Worm (Caenorhabditis elegans): Measurements from ENCODE around the gene T07C12.10.

T07C12.10 gene

DNA sequence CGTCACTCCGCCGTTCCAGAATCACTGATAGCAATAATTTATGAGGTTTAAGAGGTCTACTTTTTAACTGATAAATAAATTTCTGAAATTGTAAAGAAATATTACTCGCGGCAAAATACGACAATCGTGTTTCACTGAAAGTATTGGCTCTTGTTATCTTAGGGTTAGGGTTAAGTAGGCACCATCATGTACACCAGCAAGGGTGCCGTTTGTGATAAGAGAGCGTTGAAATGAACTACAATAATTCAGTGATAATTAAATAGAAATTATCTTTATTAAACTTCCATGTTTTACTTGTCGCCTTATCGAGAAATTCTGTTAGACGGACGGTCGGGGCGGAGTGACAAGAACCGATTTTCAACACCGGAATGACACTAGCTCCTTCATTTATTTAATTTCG is 34.6 kb downstream of the T07C12.10 start:
- TF ChIP-seq unc-62 (GFP tag; optimal IDR thresholded peaks at IDR 0.05) (no peak), lin-15B (tag; optimal IDR thresholded peaks at IDR 0.05) (no peak), aha-1 (tag; optimal IDR thresholded peaks at IDR 0.05) (no peak), efl-1 (optimal IDR thresholded peaks at IDR 0.05) (no peak), efl-1 (GFP tag; optimal IDR thresholded peaks at IDR 0.05 in 1 of 2) (peak in 1 of 2 experiments; percentile 27), nhr-85 (tag) (no peak), tbx-2 (tag; optimal IDR thresholded peaks at IDR 0.05) (no peak), lir-3 (tag; optimal IDR thresholded peaks at IDR 0.05; ENCODE audit: poor library complexity) (no peak), lin-13 (GFP tag; optimal IDR thresholded peaks at IDR 0.05) (no peak), nhr-77 (tag; optimal IDR thresholded peaks at IDR 0.05) (no peak), mep-1 (tag; optimal IDR thresholded peaks at IDR 0.05) (no peak), swsn-7 (tag; optimal IDR thresholded peaks at IDR 0.05) (no peak), fos-1 (tag; optimal IDR thresholded peaks at IDR 0.05) (no peak), ztf-4 (tag; optimal IDR thresholded peaks at IDR 0.05) (no peak), fkh-8 (tag; optimal IDR thresholded peaks at IDR 0.05) (no peak), C34B4.2 (tag; optimal IDR thresholded peaks at IDR 0.05) (no peak), elt-2 (tag; optimal IDR thresholded peaks at IDR 0.05) (peak; percentile 96), jun-1 (tag; optimal IDR thresholded peaks at IDR 0.05) (peak; percentile 43), nhr-90 (tag; optimal IDR thresholded peaks at IDR 0.05; ENCODE audit: poor library complexity) (peak; percentile 19), nhr-71 (tag; optimal IDR thresholded peaks at IDR 0.05) (peak; percentile 2), ceh-90 (tag; optimal IDR thresholded peaks at IDR 0.05) (no peak), fkh-4 (tag; optimal IDR thresholded peaks at IDR 0.05; ENCODE audit: borderline replicate concordance) (no peak), egl-27 (tag; optimal IDR thresholded peaks at IDR 0.05) (no peak), pqm-1 (tag; optimal IDR thresholded peaks at IDR 0.05) (peak; percentile 39)

DNA sequence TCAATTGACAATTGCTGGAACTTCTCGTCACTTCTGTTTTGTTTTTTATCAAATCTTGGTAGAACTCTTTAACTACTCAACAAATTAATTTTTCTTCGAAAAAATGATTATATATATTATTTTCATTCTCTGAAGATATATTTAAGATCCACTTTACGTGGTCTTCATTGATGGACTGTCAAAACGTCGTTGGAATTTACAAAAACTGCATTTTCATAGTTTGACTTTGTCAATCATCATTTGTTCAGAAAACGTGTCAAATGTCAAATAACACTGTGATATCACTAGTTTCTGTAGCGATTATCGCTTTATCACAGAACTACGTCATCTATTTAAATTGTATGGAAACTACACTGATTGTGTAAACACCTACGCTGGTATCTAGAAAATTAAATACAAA is 35.9 kb downstream of the T07C12.10 start:
- TF ChIP-seq elt-2 (tag; optimal IDR thresholded peaks at IDR 0.05) (peak; percentile 52), ceh-88 (GFP tag; IDR thresholded peaks at IDR 0.05) (no peak), pqm-1 (tag; optimal IDR thresholded peaks at IDR 0.05) (peak; percentile 1)

DNA sequence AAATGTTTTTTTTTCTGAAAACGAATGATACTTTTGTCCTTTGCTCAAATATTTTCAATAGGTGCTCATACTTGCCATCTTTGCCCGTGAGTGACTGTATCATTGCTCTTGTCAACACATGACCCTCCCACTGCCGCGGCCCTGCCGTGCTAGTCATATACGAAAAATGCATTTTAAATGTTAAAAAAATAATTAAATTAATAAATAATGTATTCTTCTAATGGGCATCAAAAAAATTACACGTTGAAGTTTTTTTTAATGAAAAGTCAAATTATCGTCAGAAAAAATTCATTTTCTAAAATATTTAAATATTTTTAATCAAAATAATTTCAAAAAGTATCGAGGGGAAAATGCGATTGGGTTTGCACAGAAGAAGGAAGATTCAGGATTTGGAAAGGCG is 37.8 kb downstream of the T07C12.10 start, which contains the start of gene C50H2.7:
C50H2.7 (plus strand) TSS at position 301 of the 400 bp plus-strand sequence.
- no peak for TF ChIP-seq aha-1 (tag; optimal IDR thresholded peaks at IDR 0.05)
- TF ChIP-seq zag-1 (tag; optimal IDR thresholded peaks at IDR 0.05), result no peak
- TF ChIP-seq efl-3 (GFP tag; optimal IDR thresholded peaks at IDR 0.05), result no peak
- TF ChIP-seq fos-1 (tag; optimal IDR thresholded peaks at IDR 0.05), result no peak
- no peak for TF ChIP-seq isw-1 (GFP tag; IDR thresholded peaks at IDR 0.05)
- no peak for TF ChIP-seq dsc-1 (tag; optimal IDR thresholded peaks at IDR 0.05)
- TF ChIP-seq skn-1 (tag; optimal IDR thresholded peaks at IDR 0.05), result no peak
- no peak for TF ChIP-seq aly-2 (tag; optimal IDR thresholded peaks at IDR 0.05)
- TF ChIP-seq xbp-1 (tag; optimal IDR thresholded peaks at IDR 0.05), result no peak
- no peak for TF ChIP-seq nhr-90 (tag; optimal IDR thresholded peaks at IDR 0.05; ENCODE audit: poor library complexity)
- TF ChIP-seq nhr-76 (tag; optimal IDR thresholded peaks at IDR 0.05), result no peak
- TF ChIP-seq unc-98 (GFP tag; IDR thresholded peaks at IDR 0.05), result no peak
- TF ChIP-seq fkh-8 (tag; optimal IDR thresholded peaks at IDR 0.05), result no peak
- TF ChIP-seq unc-62 (GFP tag; optimal IDR thresholded peaks at IDR 0.05), result no peak
- TF ChIP-seq swsn-7 (tag; optimal IDR thresholded peaks at IDR 0.05), result no peak
- no peak for TF ChIP-seq egl-27 (tag; optimal IDR thresholded peaks at IDR 0.05)
- TF ChIP-seq egl-13 (tag; optimal IDR thresholded peaks at IDR 0.05), result no peak
- TF ChIP-seq nhr-71 (tag; optimal IDR thresholded peaks at IDR 0.05), result no peak
- no peak for TF ChIP-seq nhr-12 (tag; optimal IDR thresholded peaks at IDR 0.05)
- TF ChIP-seq hlh-17 (GFP tag; optimal IDR thresholded peaks at IDR 0.05; ENCODE audit: borderline replicate concordance), result no peak

DNA sequence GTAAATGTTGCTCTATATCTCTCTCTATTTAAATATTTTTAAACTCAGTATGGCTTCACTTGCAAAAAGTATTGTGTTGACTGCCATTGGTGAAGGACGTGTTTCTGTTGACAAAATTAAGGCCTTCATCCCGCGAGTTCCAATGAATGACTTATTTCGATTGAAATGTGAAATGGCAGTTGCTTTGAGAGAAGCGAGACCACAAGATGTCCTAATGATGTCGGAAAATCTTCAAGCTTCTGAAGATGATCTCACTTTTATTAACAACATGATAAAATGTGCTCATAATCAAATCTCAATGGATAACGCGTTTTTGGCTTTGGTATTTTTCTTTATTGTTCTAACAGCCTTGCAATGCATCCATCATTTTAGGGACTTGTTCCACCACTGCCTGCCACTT is 39.0 kb downstream of the T07C12.10 start, which contains the start of gene ceh-75:
ceh-75 (plus strand) TSS at position 50 of the 400 bp plus-strand sequence.
- TF ChIP-seq snpc-4 (tag; optimal IDR thresholded peaks at IDR 0.05) (no peak), mdl-1 (tag; optimal IDR thresholded peaks at IDR 0.05) (no peak), nhr-77 (tag; optimal IDR thresholded peaks at IDR 0.05) (no peak), blmp-1 (tag; optimal IDR thresholded peaks at IDR 0.05) (no peak), ztf-11 (tag; optimal IDR thresholded peaks at IDR 0.05) (no peak)
